Worm (Caenorhabditis elegans) whole organism, L4 larva: ENCODE data around the gene T22F3.8.

Experiments used
- F26F4.8 ChIP-seq: fragments of 200-800 bp; sonication (Bioruptor generic); conservative IDR thresholded peaks from 2 replicates; pipeline ENCODE4 v1.3.6; 2022; ENCODE audit warnings: missing genetic modification characterization, missing compliant biosample characterization
- F37D6.2 ChIP-seq: sonication (generic microtip); optimal IDR thresholded peaks from 2 replicates; lab custom pipeline; 2016; ENCODE audit warnings: mild to moderate bottlenecking, missing genetic modification characterization, missing compliant biosample characterization
- R02D3.7 ChIP-seq: fragments of 150-350 bp; sonication (generic microtip); optimal IDR thresholded peaks from 3 replicates; lab custom pipeline; 2014; ENCODE audit warnings: missing biosample characterization, missing genetic modification characterization
- T26A8.4 ChIP-seq: fragments of 200-800 bp; sonication (Bioruptor generic); IDR thresholded peaks from 2 replicates; pipeline ENCODE4 v1.3.6; 2022; ENCODE audit warnings: missing genetic modification characterization, missing compliant biosample characterization
- Y48G9A.11 ChIP-seq: fragments of 200-800 bp; sonication (Bioruptor generic); IDR thresholded peaks from 2 replicates; pipeline ENCODE4 v1.3.6; 2022; ENCODE audit warnings: missing genetic modification reagents, missing genetic modification characterization, missing compliant biosample characterization
- Y5F2A.4 ChIP-seq: fragments of 200-800 bp; sonication (Bioruptor generic); optimal IDR thresholded peaks from 2 replicates; lab custom pipeline; 2018; ENCODE audit warnings: mild to moderate bottlenecking, missing genetic modification characterization, missing compliant biosample characterization
- Y75B8A.6 ChIP-seq: fragments of 200-800 bp; sonication (Bioruptor generic); IDR thresholded peaks from 2 replicates; pipeline ENCODE4 v1.3.6; 2022; ENCODE audit warnings: missing genetic modification reagents, missing genetic modification characterization, missing compliant biosample characterization
- ZK337.2 ChIP-seq: fragments of 200-800 bp; sonication (Bioruptor generic); IDR thresholded peaks from 2 replicates; pipeline ENCODE4 v1.3.6; 2022; ENCODE audit warnings: missing genetic modification reagents, missing genetic modification characterization, missing compliant biosample characterization
- aha-1 ChIP-seq: fragments of 150-350 bp; peaks from one replicate; lab custom pipeline; 2014; ENCODE audit warnings: missing biosample characterization, missing genetic modification characterization
- aly-2 ChIP-seq: sonication (generic microtip); optimal IDR thresholded peaks from 2 replicates; lab custom pipeline; 2018; ENCODE audit warnings: missing biosample characterization, missing genetic modification characterization
- ama-1 ChIP-seq: fragments of 150-350 bp; optimal IDR thresholded peaks from 2 replicates; lab custom pipeline; 2014; ENCODE audit warnings: inconsistent platforms, mixed read lengths
- attf-4 ChIP-seq: sonication (generic microtip); optimal IDR thresholded peaks from 3 replicates; lab custom pipeline; 2017; ENCODE audit warnings: missing biosample characterization, missing genetic modification characterization
- ceh-20 ChIP-seq: fragments of 200-800 bp; sonication (Bioruptor generic); IDR thresholded peaks from 2 replicates; pipeline ENCODE4 v1.3.6; 2022; ENCODE audit warnings: missing genetic modification reagents, missing genetic modification characterization, missing compliant biosample characterization
- daf-12 ChIP-seq: fragments of 150-350 bp; optimal IDR thresholded peaks from 2 replicates; lab custom pipeline; 2014; ENCODE audit warnings: missing biosample characterization, missing genetic modification reagents, missing genetic modification characterization
- daf-16 ChIP-seq, 3 experiments: sonication (generic microtip); optimal IDR thresholded peaks; 2 replicates each; lab custom pipeline; 2016 to 2017; ENCODE audit warnings: missing genetic modification characterization in 3 of 3, missing genetic modification reagents in 3 of 3, mild to moderate bottlenecking in 2 of 3, missing compliant biosample characterization in 2 of 3, missing biosample characterization in 1 of 3, moderate library complexity in 1 of 3
- daf-19 ChIP-seq: fragments of 200-800 bp; sonication (Bioruptor generic); conservative IDR thresholded peaks from 2 replicates; pipeline ENCODE4 v1.3.6; 2022; ENCODE audit warnings: missing genetic modification characterization, missing compliant biosample characterization
- daf-8 ChIP-seq: fragments of 200-800 bp; sonication (Bioruptor generic); IDR thresholded peaks from 2 replicates; pipeline ENCODE4 v1.3.6; 2022; ENCODE audit warnings: missing genetic modification characterization, missing compliant biosample characterization
- dmd-6 ChIP-seq: fragments of 200-800 bp; sonication (Bioruptor generic); IDR thresholded peaks from 2 replicates; pipeline ENCODE4 v1.3.6; 2022; ENCODE audit warnings: missing genetic modification reagents, missing genetic modification characterization, missing compliant biosample characterization
- dpl-1 ChIP-seq: fragments of 150-350 bp; optimal IDR thresholded peaks from 2 replicates; lab custom pipeline; 2014; ENCODE audit warnings: missing biosample characterization, missing genetic modification reagents, missing genetic modification characterization
- duxl-1 ChIP-seq: sonication (generic microtip); optimal IDR thresholded peaks from 2 replicates; lab custom pipeline; 2016; ENCODE audit warnings: mild to moderate bottlenecking, missing genetic modification characterization, moderate library complexity, missing compliant biosample characterization; ENCODE audit not compliant: poor library complexity
- egl-27 ChIP-seq: sonication (generic microtip); optimal IDR thresholded peaks from 3 replicates; lab custom pipeline; 2017; ENCODE audit warnings: missing biosample characterization, missing genetic modification reagents, missing genetic modification characterization
- fkh-10 ChIP-seq: fragments of 150-350 bp; optimal IDR thresholded peaks from 2 replicates; lab custom pipeline; 2014; ENCODE audit warnings: missing biosample characterization, missing genetic modification reagents, missing genetic modification characterization
- gei-8 ChIP-seq: fragments of 200-800 bp; sonication (Bioruptor generic); optimal IDR thresholded peaks from 2 replicates; lab custom pipeline; 2018; ENCODE audit warnings: mild to moderate bottlenecking, missing genetic modification characterization, missing compliant biosample characterization
- hif-1 ChIP-seq, 2 experiments: sonication (generic microtip); optimal IDR thresholded peaks; 2 replicates each; lab custom pipeline; 2016 to 2017; ENCODE audit warnings: missing compliant biosample characterization in 2 of 2, missing genetic modification characterization in 2 of 2, missing genetic modification reagents in 2 of 2, missing genotype in 2 of 2, mild to moderate bottlenecking in 1 of 2
- hlh-11 ChIP-seq: fragments of 200-800 bp; sonication (Bioruptor generic); optimal IDR thresholded peaks from 2 replicates; lab custom pipeline; 2018; ENCODE audit warnings: mild to moderate bottlenecking, missing genetic modification characterization, missing compliant biosample characterization
- hlh-30 ChIP-seq: sonication (generic microtip); optimal IDR thresholded peaks from 2 replicates; lab custom pipeline; 2017; ENCODE audit warnings: antibody characterized with exemption, mild to moderate bottlenecking, missing genetic modification characterization, missing compliant biosample characterization; ENCODE audit not compliant: insufficient read depth
- hmg-1.1 ChIP-seq: fragments of 200-800 bp; sonication (Bioruptor generic); IDR thresholded peaks from 2 replicates; pipeline ENCODE4 v1.3.6; 2022; ENCODE audit warnings: missing genetic modification reagents, missing genetic modification characterization, missing compliant biosample characterization
- lin-13 ChIP-seq: fragments of 150-350 bp; optimal IDR thresholded peaks from 2 replicates; lab custom pipeline; 2014; ENCODE audit warnings: missing biosample characterization, missing genetic modification reagents, missing genetic modification characterization
- lin-15B ChIP-seq: fragments of 150-350 bp; sonication (generic microtip); optimal IDR thresholded peaks from 3 replicates; lab custom pipeline; 2014; ENCODE audit warnings: missing biosample characterization, missing genetic modification characterization
- lin-38 ChIP-seq: fragments of 200-800 bp; sonication (Bioruptor generic); IDR thresholded peaks from 2 replicates; pipeline ENCODE4 v1.3.6; 2022; ENCODE audit warnings: missing genetic modification reagents, missing genetic modification characterization, missing compliant biosample characterization
- lin-39 ChIP-seq: fragments of 150-350 bp; optimal IDR thresholded peaks from 2 replicates; lab custom pipeline; 2014; ENCODE audit warnings: missing biosample characterization, missing genetic modification reagents, missing genetic modification characterization
- lsy-2 ChIP-seq, 2 experiments: fragments of 150-350 bp in 1 of 2; sonication (generic microtip) in 1 of 2; optimal IDR thresholded peaks; 2 replicates each; lab custom pipeline; 2014 to 2017; ENCODE audit warnings: missing biosample characterization in 2 of 2, missing genetic modification characterization in 2 of 2
- mdl-1 ChIP-seq, 2 experiments: fragments of 150-350 bp in 1 of 2; sonication (generic microtip) in 1 of 2; optimal IDR thresholded peaks; 2 replicates each; lab custom pipeline; 2014 to 2017; ENCODE audit warnings: missing biosample characterization in 2 of 2, missing genetic modification characterization in 2 of 2
- mxl-3 ChIP-seq: fragments of 200-800 bp; sonication (Bioruptor generic); optimal IDR thresholded peaks from 2 replicates; lab custom pipeline; 2018; ENCODE audit warnings: mild to moderate bottlenecking, missing genetic modification characterization, missing compliant biosample characterization
- nhr-102 ChIP-seq: sonication (generic microtip); optimal IDR thresholded peaks from 2 replicates; lab custom pipeline; 2016; ENCODE audit warnings: mild to moderate bottlenecking, missing genetic modification characterization, moderate library complexity, missing compliant biosample characterization
- nhr-28 ChIP-seq: fragments of 150-350 bp; optimal IDR thresholded peaks from 2 replicates; lab custom pipeline; 2014; ENCODE audit warnings: missing biosample characterization, missing genetic modification characterization
- nhr-48 ChIP-seq: sonication (generic microtip); optimal IDR thresholded peaks from 2 replicates; lab custom pipeline; 2016; ENCODE audit warnings: mild to moderate bottlenecking, missing genetic modification characterization, missing compliant biosample characterization
- pha-4 ChIP-seq, 2 experiments: fragments of 150-350 bp in 1 of 2; fragments of 200-800 bp in 1 of 2; sonication (Bioruptor generic) in 1 of 2; IDR thresholded peaks in 1 of 2; optimal IDR thresholded peaks in 1 of 2; 2 replicates each; pipeline versions ENCODE4 v1.3.6 to Lab custom; 2014 to 2022; ENCODE audit warnings: missing genetic modification characterization in 2 of 2, missing genetic modification reagents in 2 of 2, missing biosample characterization in 1 of 2, missing compliant biosample characterization in 1 of 2
- php-3 ChIP-seq: fragments of 200-800 bp; sonication (Bioruptor generic); IDR thresholded peaks from 2 replicates; pipeline ENCODE4 v1.3.6; 2022; ENCODE audit warnings: missing genetic modification reagents, missing genetic modification characterization, missing compliant biosample characterization
- pqm-1 ChIP-seq: sonication (generic microtip); optimal IDR thresholded peaks from 2 replicates; lab custom pipeline; 2017; ENCODE audit warnings: missing biosample characterization, missing genetic modification characterization
- skn-1 ChIP-seq: fragments of 150-350 bp; optimal IDR thresholded peaks from 2 replicates; lab custom pipeline; 2014; ENCODE audit warnings: missing biosample characterization, missing genetic modification characterization
- snpc-1.2 ChIP-seq: fragments of 200-800 bp; sonication (Bioruptor generic); IDR thresholded peaks from 2 replicates; pipeline ENCODE4 v1.3.6; 2022; ENCODE audit warnings: missing genetic modification reagents, missing genetic modification characterization, missing compliant biosample characterization
- spr-1 ChIP-seq: sonication (generic microtip); optimal IDR thresholded peaks from 2 replicates; lab custom pipeline; 2016; ENCODE audit warnings: mild to moderate bottlenecking, missing genetic modification characterization, missing compliant biosample characterization
- tag-97 ChIP-seq: fragments of 200-800 bp; sonication (Bioruptor generic); IDR thresholded peaks from 2 replicates; pipeline ENCODE4 v1.3.6; 2022; ENCODE audit warnings: missing genetic modification characterization, missing compliant biosample characterization
- tra-1 ChIP-seq: fragments of 200-800 bp; sonication (Bioruptor generic); IDR thresholded peaks from 2 replicates; pipeline ENCODE4 v1.3.6; 2022; ENCODE audit warnings: missing genetic modification reagents, missing genetic modification characterization, missing compliant biosample characterization
- unc-130 ChIP-seq: sonication (generic microtip); optimal IDR thresholded peaks from 2 replicates; lab custom pipeline; 2016; ENCODE audit warnings: missing genetic modification reagents, missing genetic modification characterization, missing compliant biosample characterization
- zfp-3 ChIP-seq: fragments of 200-800 bp; sonication (Bioruptor generic); conservative IDR thresholded peaks from 2 replicates; pipeline ENCODE4 v1.3.6; 2022; ENCODE audit warnings: missing genetic modification reagents, missing genetic modification characterization, missing compliant biosample characterization
- zip-2 ChIP-seq: fragments of 150-350 bp; optimal IDR thresholded peaks from 2 replicates; lab custom pipeline; 2014; ENCODE audit warnings: missing biosample characterization, missing genetic modification characterization
- ztf-11 ChIP-seq: fragments of 150-350 bp; optimal IDR thresholded peaks from 2 replicates; lab custom pipeline; 2014; ENCODE audit warnings: missing biosample characterization, missing genetic modification characterization

Gene T22F3.8

DNA sequence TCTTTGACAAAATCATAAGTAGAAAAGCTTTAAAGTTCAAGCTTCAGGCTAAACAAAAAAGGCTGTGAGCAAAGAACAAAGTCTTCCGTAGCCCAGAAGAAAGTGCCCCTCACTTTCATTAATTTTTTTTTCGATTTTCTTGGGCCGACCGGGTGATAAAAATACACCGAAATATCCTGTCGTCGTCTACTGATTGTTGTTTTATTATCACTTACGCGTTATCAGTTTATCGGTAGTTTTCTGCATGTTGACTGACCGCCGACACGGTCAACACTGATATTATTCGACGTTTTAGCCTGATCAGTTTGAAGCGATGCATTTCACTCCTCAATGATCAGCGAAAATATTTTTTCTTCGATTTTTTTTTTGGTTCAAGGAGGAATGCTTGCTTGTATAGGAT is 24.8 kb downstream of the T22F3.8 start:
- no peak for TF ChIP-seq lin-15B
- TF ChIP-seq gei-8, result no peak
- no peak for TF ChIP-seq attf-4
- TF ChIP-seq nhr-28 (tag; lab: Kevin White, UChicago), result peak; percentile 51
- TF ChIP-seq F26F4.8 (GFP tag; lab: Robert Waterston, UW), result no peak
- no peak for TF ChIP-seq duxl-1 (tag; lab: Kevin White, UChicago)
- TF ChIP-seq spr-1 (tag; lab: Kevin White, UChicago), result no peak
- TF ChIP-seq nhr-102 (tag; lab: Kevin White, UChicago), result no peak
- no peak for TF ChIP-seq Y75B8A.6 (GFP tag; lab: Robert Waterston, UW)
- TF ChIP-seq tag-97 (GFP tag; lab: Robert Waterston, UW), result no peak
- TF ChIP-seq R02D3.7, result no peak
- no peak for TF ChIP-seq pha-4 (GFP tag; IDR thresholded peaks at IDR 0.05; lab: Robert Waterston, UW)
- no peak for TF ChIP-seq pha-4 (tag; optimal IDR thresholded peaks at IDR 0.05; lab: Kevin White, UChicago)
- TF ChIP-seq egl-27 (tag; lab: Kevin White, UChicago), result no peak
- peak; percentile 16 for TF ChIP-seq hlh-11 (tag; lab: Kevin White, UChicago)
- TF ChIP-seq mxl-3, result no peak
- TF ChIP-seq daf-19 (GFP tag; lab: Robert Waterston, UW), result no peak
- TF ChIP-seq php-3 (GFP tag; lab: Robert Waterston, UW), result 0 out of 2 replicates have a peak, but pooled peaks have one; percentile 45
- no peak for TF ChIP-seq Y5F2A.4
- no peak for TF ChIP-seq fkh-10 (GFP tag; lab: Kevin White, UChicago)
- no peak for TF ChIP-seq ZK337.2 (GFP tag; lab: Robert Waterston, UW)
- TF ChIP-seq dmd-6 (GFP tag; lab: Robert Waterston, UW), result peak; percentile 30; the same call in 1 of the 2 replicates
- TF ChIP-seq zfp-3 (GFP tag; lab: Robert Waterston, UW), result no peak
- TF ChIP-seq pqm-1 (tag; lab: Kevin White, UChicago), result peak; percentile 50
- TF ChIP-seq unc-130, result no peak
- TF ChIP-seq snpc-1.2 (GFP tag; lab: Robert Waterston, UW), result no peak
- no peak for TF ChIP-seq T26A8.4 (GFP tag; lab: Robert Waterston, UW)
- TF ChIP-seq ztf-11, result no peak
- no peak for TF ChIP-seq aly-2 (tag; lab: Kevin White, UChicago)
- no peak for TF ChIP-seq F37D6.2 (tag; lab: Kevin White, UChicago)
- TF ChIP-seq lin-38 (GFP tag; lab: Robert Waterston, UW), result no peak
- TF ChIP-seq daf-16 (GFP tag; optimal IDR thresholded peaks at IDR 0.05; lab: Kevin White, UChicago), result no peak
- TF ChIP-seq daf-16 (tag; optimal IDR thresholded peaks at IDR 0.05; lab: Kevin White, UChicago), result peak; percentile 97
- TF ChIP-seq, all 104 proteins: peak for 6

- peak; percentile 23; the same call in 1 of the 2 replicates for TF ChIP-seq hmg-1.1
- peak in 1 of 2 experiments; percentile 66 for TF ChIP-seq lsy-2 (tag; optimal IDR thresholded peaks at IDR 0.05; lab: Kevin White, UChicago)
- TF ChIP-seq nhr-102 (tag; lab: Kevin White, UChicago), result peak; percentile 21
- 0 out of 2 replicates have a peak, but pooled peaks have one; percentile 10 for TF ChIP-seq ceh-20
- peak; percentile 66 for TF ChIP-seq dpl-1 (GFP tag; lab: Kevin White, UChicago)
- TF ChIP-seq hlh-30, result peak; percentile 70
- TF ChIP-seq nhr-48 (tag; lab: Kevin White, UChicago), result no peak
- TF ChIP-seq mxl-3, result peak; percentile 18
- TF ChIP-seq mdl-1 (tag; optimal IDR thresholded peaks at IDR 0.05; lab: Kevin White, UChicago), result peak; percentile 20 to 55
- TF ChIP-seq nhr-28 (tag; lab: Kevin White, UChicago), result peak; percentile 81
- TF ChIP-seq daf-16 (GFP tag; optimal IDR thresholded peaks at IDR 0.05; lab: Kevin White, UChicago), result peak in 1 of 2 experiments; percentile 34
- peak; percentile 72 for TF ChIP-seq daf-16 (tag; optimal IDR thresholded peaks at IDR 0.05; lab: Kevin White, UChicago)
- TF ChIP-seq tra-1 (GFP tag; lab: Robert Waterston, UW), result peak; percentile 34; the same call in 1 of the 2 replicates
- peak; percentile 55 for TF ChIP-seq pqm-1 (tag; lab: Kevin White, UChicago)
- peak in 1 of 2 experiments; percentile 78 for TF ChIP-seq hif-1 (tag; optimal IDR thresholded peaks at IDR 0.05; lab: Kevin White, UChicago)
- no peak for TF ChIP-seq Y48G9A.11
- peak; percentile 24; the same call in 1 of the 2 replicates for TF ChIP-seq lin-38 (GFP tag; lab: Robert Waterston, UW)
- no peak for TF ChIP-seq skn-1 (tag; lab: Kevin White, UChicago)
- TF ChIP-seq hlh-11 (tag; lab: Kevin White, UChicago), result peak; percentile 74
- TF ChIP-seq ama-1, result no peak
- no peak for TF ChIP-seq daf-12 (tag; lab: Kevin White, UChicago)
- TF ChIP-seq lin-39 (tag; lab: Kevin White, UChicago), result no peak
- no peak for TF ChIP-seq daf-8 (GFP tag; lab: Robert Waterston, UW)
- peak; percentile 82 for TF ChIP-seq lin-13 (GFP tag; lab: Kevin White, UChicago)
- TF ChIP-seq dmd-6 (GFP tag; lab: Robert Waterston, UW), result peak; percentile 36; the same call in 1 of the 2 replicates
- TF ChIP-seq aha-1 (tag; lab: Kevin White, UChicago), result peak; percentile 85
- no peak for TF ChIP-seq zip-2 (tag; lab: Kevin White, UChicago)
Measured at ce11 chrV:3579795-3580194, 25.4 kb downstream of the T22F3.8 start.
